Worm (Caenorhabditis elegans): Measurements from ENCODE around the gene F43E2.11.

ce11 chrII:7381142-7381611 is 11.1 kb upstream of the F43E2.11 start, which contains the start of gene C07D10.5:
- TF ChIP-seq efl-1 (optimal IDR thresholded peaks at IDR 0.05) (no peak), efl-1 (GFP tag; optimal IDR thresholded peaks at IDR 0.05 in 1 of 2) (no peak), sptf-1 (tag; optimal IDR thresholded peaks at IDR 0.05) (no peak), lsy-2 (tag; optimal IDR thresholded peaks at IDR 0.05) (no peak), jun-1 (tag; optimal IDR thresholded peaks at IDR 0.05) (no peak), lin-39 (tag; optimal IDR thresholded peaks at IDR 0.05) (no peak), fos-1 (tag; optimal IDR thresholded peaks at IDR 0.05) (no peak), dpl-1 (GFP tag; optimal IDR thresholded peaks at IDR 0.05) (no peak), nhr-12 (tag; optimal IDR thresholded peaks at IDR 0.05) (no peak), fkh-8 (tag; optimal IDR thresholded peaks at IDR 0.05) (no peak), alr-1 (tag; optimal IDR thresholded peaks at IDR 0.05; ENCODE audit: borderline replicate concordance) (no peak), vab-15 (tag; optimal IDR thresholded peaks at IDR 0.05) (no peak)
